Worm (Caenorhabditis elegans) whole organism, L1 larva: ENCODE measurements around the gene slc-9B.2.

Experiments
- C16A3.4 ChIP-seq: fragments of 150-350 bp; optimal IDR thresholded peaks from 2 replicates; lab custom pipeline; 2014; ENCODE audit warnings: missing biosample characterization, missing genetic modification characterization
- Y116A8C.19 ChIP-seq: sonication (generic microtip); optimal IDR thresholded peaks from 2 replicates; lab custom pipeline; 2016; ENCODE audit warnings: missing compliant biosample characterization, missing genetic modification characterization, borderline replicate concordance
- aha-1 ChIP-seq: fragments of 150-350 bp; optimal IDR thresholded peaks from 2 replicates; lab custom pipeline; 2014; ENCODE audit warnings: missing biosample characterization, missing genetic modification characterization
- alr-1 ChIP-seq: fragments of 200-800 bp; sonication (Bioruptor generic); optimal IDR thresholded peaks from 2 replicates; lab custom pipeline; 2018; ENCODE audit warnings: borderline replicate concordance, mild to moderate bottlenecking, missing genetic modification characterization, missing compliant biosample characterization
- blmp-1 ChIP-seq: fragments of 150-350 bp; optimal IDR thresholded peaks from 2 replicates; lab custom pipeline; 2014; ENCODE audit warnings: missing biosample characterization, missing genetic modification characterization
- ceh-63 ChIP-seq: fragments of 200-800 bp; sonication (Bioruptor generic); optimal IDR thresholded peaks from 2 replicates; lab custom pipeline; 2018; ENCODE audit warnings: mild to moderate bottlenecking, missing genetic modification characterization, missing compliant biosample characterization
- dpl-1 ChIP-seq, 3 experiments: fragments of 150-350 bp in 2 of 3; sonication (generic microtip) in 1 of 3; optimal IDR thresholded peaks; 2 replicates each; lab custom pipeline; 2014 to 2017; ENCODE audit warnings: missing biosample characterization in 3 of 3, missing genetic modification characterization in 3 of 3, missing genetic modification reagents in 3 of 3
- dsc-1 ChIP-seq: sonication (generic microtip); optimal IDR thresholded peaks from 2 replicates; lab custom pipeline; 2016; ENCODE audit warnings: mild to moderate bottlenecking, missing genetic modification characterization, missing compliant biosample characterization
- efl-1 ChIP-seq, 4 experiments: fragments of 150-350 bp; optimal IDR thresholded peaks in 3 of 4; peaks in 1 of 4; 1 replicate in 1 of 4; 2 replicates in 3 of 4; lab custom pipeline; 2014; ENCODE audit warnings: missing biosample characterization in 2 of 4, missing genetic modification characterization in 2 of 4, missing genetic modification reagents in 2 of 4
- efl-3 ChIP-seq: fragments of 200-800 bp; sonication (Bioruptor generic); optimal IDR thresholded peaks from 2 replicates; lab custom pipeline; 2018; ENCODE audit warnings: mild to moderate bottlenecking, missing genetic modification characterization, missing compliant biosample characterization
- egl-13 ChIP-seq: sonication (generic microtip); optimal IDR thresholded peaks from 2 replicates; lab custom pipeline; 2016; ENCODE audit warnings: missing genotype, missing genetic modification reagents, missing genetic modification characterization, missing compliant biosample characterization
- egl-27 ChIP-seq, 2 experiments: fragments of 150-350 bp in 1 of 2; sonication (generic microtip); optimal IDR thresholded peaks; 3 replicates each; lab custom pipeline; 2017 to 2018; ENCODE audit warnings: missing biosample characterization in 2 of 2, missing genetic modification characterization in 2 of 2, missing genetic modification reagents in 2 of 2
- fkh-10 ChIP-seq: sonication (generic microtip); optimal IDR thresholded peaks from 2 replicates; lab custom pipeline; 2017; ENCODE audit warnings: missing biosample characterization, missing genetic modification reagents, missing genetic modification characterization
- fkh-4 ChIP-seq: sonication (generic microtip); optimal IDR thresholded peaks from 2 replicates; lab custom pipeline; 2016; ENCODE audit warnings: missing compliant biosample characterization, missing genetic modification characterization, borderline replicate concordance
- fos-1 ChIP-seq: fragments of 150-350 bp; optimal IDR thresholded peaks from 2 replicates; lab custom pipeline; 2014; ENCODE audit warnings: missing biosample characterization, missing genetic modification characterization
- jun-1 ChIP-seq: fragments of 150-350 bp; optimal IDR thresholded peaks from 2 replicates; lab custom pipeline; 2014; ENCODE audit warnings: missing biosample characterization, missing genetic modification reagents, missing genetic modification characterization
- lin-14 ChIP-seq: fragments of 200-800 bp; sonication (Bioruptor generic); optimal IDR thresholded peaks from 2 replicates; lab custom pipeline; 2018; ENCODE audit warnings: mild to moderate bottlenecking, missing genetic modification characterization, moderate library complexity, missing compliant biosample characterization
- lin-35 ChIP-seq, 2 experiments: fragments of 150-350 bp; optimal IDR thresholded peaks; 2 replicates each; lab custom pipeline; 2014; ENCODE audit warnings: missing biosample characterization in 2 of 2, missing genetic modification characterization in 2 of 2, missing genetic modification reagents in 2 of 2
- lin-39 ChIP-seq: fragments of 150-350 bp; optimal IDR thresholded peaks from 2 replicates; lab custom pipeline; 2014; ENCODE audit warnings: missing biosample characterization, missing genetic modification reagents, missing genetic modification characterization
- lsy-2 ChIP-seq, 2 experiments: fragments of 150-350 bp; optimal IDR thresholded peaks; 2 replicates each; lab custom pipeline; 2014; ENCODE audit warnings: missing biosample characterization in 2 of 2, missing genetic modification characterization in 2 of 2
- mab-9 ChIP-seq: fragments of 200-800 bp; sonication (Bioruptor generic); IDR thresholded peaks from 2 replicates; pipeline ENCODE4 v1.3.6; 2022; ENCODE audit warnings: missing genetic modification reagents, missing genetic modification characterization, missing compliant biosample characterization
- mdl-1 ChIP-seq, 2 experiments: fragments of 150-350 bp; optimal IDR thresholded peaks; 2 replicates each; lab custom pipeline; 2014 to 2017; ENCODE audit warnings: missing biosample characterization in 2 of 2, missing genetic modification characterization in 2 of 2, inconsistent platforms in 1 of 2
- mep-1 ChIP-seq: fragments of 150-350 bp; optimal IDR thresholded peaks from 2 replicates; lab custom pipeline; 2014; ENCODE audit warnings: missing biosample characterization, missing genetic modification characterization
- nhr-19 ChIP-seq: fragments of 200-800 bp; sonication (Bioruptor generic); conservative IDR thresholded peaks from 2 replicates; pipeline ENCODE4 v1.3.6; 2022; ENCODE audit warnings: missing genetic modification characterization, missing compliant biosample characterization
- nhr-20 ChIP-seq: sonication (generic microtip); optimal IDR thresholded peaks from 2 replicates; lab custom pipeline; 2016; ENCODE audit warnings: mild to moderate bottlenecking, missing genetic modification characterization, missing compliant biosample characterization
- nhr-28 ChIP-seq: fragments of 150-350 bp; optimal IDR thresholded peaks from 2 replicates; lab custom pipeline; 2014; ENCODE audit warnings: missing biosample characterization, missing genetic modification characterization
- nhr-47 ChIP-seq: sonication (generic microtip); optimal IDR thresholded peaks from 2 replicates; lab custom pipeline; 2016; ENCODE audit warnings: mild to moderate bottlenecking, missing genetic modification characterization, moderate library complexity, missing compliant biosample characterization
- nhr-71 ChIP-seq: sonication (generic microtip); optimal IDR thresholded peaks from 2 replicates; lab custom pipeline; 2016; ENCODE audit warnings: mild to moderate bottlenecking, missing genetic modification characterization, moderate library complexity, missing compliant biosample characterization
- nhr-84 ChIP-seq: sonication (generic microtip); optimal IDR thresholded peaks from 2 replicates; lab custom pipeline; 2017; ENCODE audit warnings: missing biosample characterization, missing genetic modification characterization
- nhr-85 ChIP-seq: sonication (generic microtip); peaks from one replicate; lab custom pipeline; 2016; ENCODE audit warnings: missing genetic modification characterization, inconsistent platforms, missing compliant biosample characterization
- pag-3 ChIP-seq: sonication (generic microtip); optimal IDR thresholded peaks from 2 replicates; lab custom pipeline; 2017; ENCODE audit warnings: missing genetic modification characterization, mild to moderate bottlenecking, missing compliant biosample characterization, antibody characterized with exemption, borderline replicate concordance; ENCODE audit not compliant: insufficient read depth
- rnt-1 ChIP-seq: sonication (generic microtip); optimal IDR thresholded peaks from 2 replicates; lab custom pipeline; 2016; ENCODE audit warnings: mild to moderate bottlenecking, missing genetic modification characterization, moderate library complexity, missing compliant biosample characterization
- skn-1 ChIP-seq: fragments of 150-350 bp; optimal IDR thresholded peaks from 2 replicates; lab custom pipeline; 2014; ENCODE audit warnings: missing biosample characterization, missing genetic modification characterization
- snpc-4 ChIP-seq: fragments of 150-350 bp; optimal IDR thresholded peaks from 2 replicates; lab custom pipeline; 2014; ENCODE audit warnings: missing biosample characterization, missing genetic modification characterization
- snu-23 ChIP-seq: sonication (generic microtip); optimal IDR thresholded peaks from 2 replicates; lab custom pipeline; 2016; ENCODE audit warnings: missing genetic modification characterization, missing compliant biosample characterization
- sptf-1 ChIP-seq: fragments of 150-350 bp; optimal IDR thresholded peaks from 2 replicates; lab custom pipeline; 2014; ENCODE audit warnings: missing biosample characterization, missing genetic modification characterization
- swsn-7 ChIP-seq: sonication (generic microtip); optimal IDR thresholded peaks from 2 replicates; lab custom pipeline; 2016; ENCODE audit warnings: missing genetic modification characterization, missing compliant biosample characterization
- tbx-2 ChIP-seq: sonication (generic microtip); optimal IDR thresholded peaks from 2 replicates; lab custom pipeline; 2016; ENCODE audit warnings: missing genetic modification characterization, missing compliant biosample characterization
- unc-30 ChIP-seq: sonication (generic microtip); optimal IDR thresholded peaks from 2 replicates; lab custom pipeline; 2017; ENCODE audit warnings: missing biosample characterization, missing genetic modification characterization
- unc-62 ChIP-seq: fragments of 150-350 bp; optimal IDR thresholded peaks from 2 replicates; lab custom pipeline; 2014; ENCODE audit warnings: missing biosample characterization, missing genetic modification reagents, missing genetic modification characterization
- xbp-1 ChIP-seq: sonication (generic microtip); optimal IDR thresholded peaks from 2 replicates; lab custom pipeline; 2016; ENCODE audit warnings: missing genetic modification characterization, missing compliant biosample characterization
- zip-4 ChIP-seq: fragments of 200-800 bp; sonication (Bioruptor generic); optimal IDR thresholded peaks from 2 replicates; lab custom pipeline; 2018; ENCODE audit warnings: mild to moderate bottlenecking, missing genetic modification characterization, moderate library complexity, missing compliant biosample characterization
- ztf-4 ChIP-seq: fragments of 150-350 bp; optimal IDR thresholded peaks from 2 replicates; lab custom pipeline; 2014; ENCODE audit warnings: missing biosample characterization, missing genetic modification characterization

slc-9B.2 gene

DNA sequence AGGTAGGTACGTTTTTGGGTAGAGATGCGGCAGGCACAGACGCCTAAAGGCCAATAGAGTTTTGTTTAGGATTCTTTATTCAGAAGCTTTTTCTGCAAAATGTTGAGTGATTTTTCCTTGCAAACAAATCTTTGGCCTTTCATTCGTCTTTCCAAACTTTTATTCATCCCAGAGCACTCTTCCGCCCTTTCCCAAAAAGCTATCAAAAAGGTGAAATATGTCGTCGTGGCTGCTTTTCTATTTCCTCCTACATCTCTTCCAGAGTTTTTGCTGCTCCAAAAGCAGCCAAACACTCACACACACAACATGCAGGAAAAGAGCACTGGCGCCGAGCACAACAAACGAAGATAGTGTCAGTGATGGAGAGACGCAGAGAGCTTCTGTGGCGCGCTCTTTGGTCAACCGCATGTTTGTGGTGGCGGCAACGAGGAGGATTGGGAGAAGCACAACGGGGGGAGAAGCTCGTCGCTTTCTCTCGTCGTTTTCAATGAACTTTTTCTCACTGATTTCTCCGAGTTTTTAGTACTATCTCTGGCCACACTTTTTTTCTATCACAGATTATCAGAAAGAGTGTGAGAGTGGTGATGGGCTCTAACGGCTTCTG lies 12.0 kb downstream of the slc-9B.2 start (continued):
- TF ChIP-seq swsn-7 (tag; lab: Kevin White, UChicago) (peak; percentile 60), fos-1 (tag; lab: Kevin White, UChicago) (no peak), nhr-84 (tag; lab: Kevin White, UChicago) (no peak), Y116A8C.19 (tag; lab: Kevin White, UChicago) (no peak), egl-13 (no peak), efl-3 (GFP tag; lab: Kevin White, UChicago) (no peak), egl-27 (tag; optimal IDR thresholded peaks at IDR 0.05; lab: Kevin White, UChicago) (no peak), sptf-1 (tag; lab: Kevin White, UChicago) (no peak), nhr-85 (peak; percentile 40), ztf-4 (tag; lab: Kevin White, UChicago) (no peak), mab-9 (GFP tag; lab: Robert Waterston, UW) (no peak), mep-1 (peak; percentile 23), pag-3 (tag; lab: Kevin White, UChicago) (no peak), nhr-71 (tag; lab: Kevin White, UChicago) (peak; percentile 69), lin-35 (GFP tag; optimal IDR thresholded peaks at IDR 0.05; lab: Kevin White, UChicago) (peak; percentile 46 to 51), snpc-4 (tag; lab: Kevin White, UChicago) (peak; percentile 28), blmp-1 (tag; lab: Kevin White, UChicago) (no peak), unc-62 (GFP tag; lab: Kevin White, UChicago) (no peak), fkh-10 (GFP tag; lab: Kevin White, UChicago) (peak; percentile 6), nhr-20 (tag; lab: Kevin White, UChicago) (peak; percentile 57), skn-1 (no peak), xbp-1 (tag; lab: Kevin White, UChicago) (peak; percentile 11), nhr-19 (peak; percentile 64), dsc-1 (tag; lab: Kevin White, UChicago) (peak; percentile 49), ceh-63 (GFP tag; lab: Kevin White, UChicago) (no peak), jun-1 (tag; lab: Kevin White, UChicago) (peak; percentile 25), nhr-47 (tag; lab: Kevin White, UChicago) (peak; percentile 67), aha-1 (tag; lab: Kevin White, UChicago) (no peak), nhr-28 (tag; lab: Kevin White, UChicago) (no peak)

DNA sequence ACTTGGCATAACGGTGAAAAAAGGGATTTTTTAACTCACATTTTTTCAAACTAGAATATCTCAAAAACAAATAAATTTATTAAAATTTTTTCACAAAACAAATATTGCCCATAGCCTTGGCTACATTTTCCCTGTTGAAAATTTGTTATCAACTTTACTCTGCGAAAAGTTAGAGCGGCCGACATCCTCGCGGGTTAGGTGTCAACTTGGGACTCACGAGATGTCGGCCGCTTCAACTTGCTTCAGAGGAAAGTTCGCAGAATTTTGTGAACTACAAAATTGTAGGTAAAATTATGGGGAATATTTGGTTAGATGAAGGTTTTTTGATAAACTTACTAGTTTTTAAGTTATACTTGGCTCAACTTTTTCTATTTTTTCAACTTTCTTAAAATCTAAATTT lies 12.9 kb downstream of the slc-9B.2 start:
- peak; percentile 85 for TF ChIP-seq snpc-4 (tag; lab: Kevin White, UChicago)
- no peak for TF ChIP-seq dsc-1 (tag; lab: Kevin White, UChicago)

DNA sequence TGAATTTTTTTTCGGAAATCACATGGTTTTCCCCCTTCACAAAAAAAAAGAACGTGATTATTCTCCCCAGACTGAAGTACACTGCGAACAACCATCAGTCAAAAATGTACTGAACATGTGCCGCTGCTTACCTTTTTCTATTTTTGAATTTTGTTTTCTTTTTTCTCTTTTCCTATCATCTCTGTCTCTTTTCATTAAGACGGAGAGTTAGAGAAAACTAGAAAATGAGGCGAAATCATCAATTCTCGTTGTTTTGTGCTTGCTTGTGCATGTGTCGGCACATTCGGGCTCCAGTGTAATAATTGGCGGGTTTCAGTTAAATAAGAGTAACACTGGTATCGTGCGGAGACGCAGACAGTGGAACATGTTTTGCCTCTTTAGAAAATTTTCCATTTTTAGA lies 13.4 kb downstream of the slc-9B.2 start:
- peak; percentile 72 for TF ChIP-seq lin-14 (GFP tag; lab: Kevin White, UChicago)
- TF ChIP-seq mep-1 = peak; percentile 39
- peak; percentile 43 for TF ChIP-seq nhr-20 (tag; lab: Kevin White, UChicago)
- TF ChIP-seq tbx-2 (tag; lab: Kevin White, UChicago) = no peak
- TF ChIP-seq dsc-1 (tag; lab: Kevin White, UChicago) = peak; percentile 51
- TF ChIP-seq snu-23 = peak; percentile 34
- peak; percentile 58 for TF ChIP-seq nhr-71 (tag; lab: Kevin White, UChicago)
- TF ChIP-seq dpl-1 (GFP tag; optimal IDR thresholded peaks at IDR 0.05; lab: Kevin White, UChicago) = peak in 1 of 3 experiments; percentile 13
- TF ChIP-seq nhr-85 = peak; percentile 36
- no peak for TF ChIP-seq fkh-4 (tag; lab: Kevin White, UChicago)
- peak in 1 of 2 experiments; percentile 50 for TF ChIP-seq mdl-1 (tag; optimal IDR thresholded peaks at IDR 0.05; lab: Kevin White, UChicago)
- TF ChIP-seq unc-30 (tag; lab: Kevin White, UChicago) = no peak
- TF ChIP-seq efl-1 (optimal IDR thresholded peaks at IDR 0.05; lab: Kevin White, UChicago) = peak; percentile 15 to 25
- peak; percentile 9 to 90 for TF ChIP-seq efl-1 (GFP tag; optimal IDR thresholded peaks at IDR 0.05 in 1 of 2; lab: Kevin White, UChicago)
- peak in 1 of 2 experiments; percentile 44 for TF ChIP-seq lsy-2 (tag; optimal IDR thresholded peaks at IDR 0.05; lab: Kevin White, UChicago)
- peak; percentile 28 for TF ChIP-seq skn-1
- TF ChIP-seq fos-1 (tag; lab: Kevin White, UChicago) = no peak
- TF ChIP-seq rnt-1 (tag; lab: Kevin White, UChicago) = peak; percentile 67
- no peak for TF ChIP-seq zip-4 (GFP tag; lab: Kevin White, UChicago)
- TF ChIP-seq C16A3.4 (tag; lab: Kevin White, UChicago) = peak; percentile 12
- 0 out of 2 replicates have a peak, but pooled peaks have one; percentile 28 for TF ChIP-seq nhr-19
- TF ChIP-seq lin-35 (GFP tag; optimal IDR thresholded peaks at IDR 0.05; lab: Kevin White, UChicago) = peak in 1 of 2 experiments; percentile 61
- peak; percentile 14 for TF ChIP-seq lin-39
- no peak for TF ChIP-seq alr-1
